Fruit fly (Drosophila melanogaster) whole organism, embryonic: Measurements from ENCODE around the gene CG7227.

Experiments
- Atf-2 ChIP-seq: fragments of 200-800 bp; sonication (Bioruptor generic); optimal IDR thresholded peaks from 2 replicates; lab custom pipeline; 2016; ENCODE audit warnings: missing biosample characterization, missing genetic modification characterization
- B-H2 ChIP-seq: fragments of 200-800 bp; sonication (Bioruptor generic); optimal IDR thresholded peaks from 2 replicates; lab custom pipeline; 2018; ENCODE audit warnings: missing biosample characterization, mild to moderate bottlenecking, missing genetic modification characterization
- Bteb2 ChIP-seq: fragments of 200-800 bp; sonication (Bioruptor generic); optimal IDR thresholded peaks from 2 replicates; lab custom pipeline; 2016; ENCODE audit warnings: missing biosample characterization, missing genetic modification characterization
- CG11456 ChIP-seq: fragments of 200-800 bp; sonication (Bioruptor generic); IDR thresholded peaks from 3 replicates; pipeline ENCODE4 v1.3.6; 2022; ENCODE audit warnings: missing biosample characterization, missing genetic modification characterization
- CG12942 ChIP-seq: fragments of 200-800 bp; sonication (Bioruptor generic); optimal IDR thresholded peaks from 3 replicates; lab custom pipeline; 2016; ENCODE audit warnings: missing biosample characterization, missing genetic modification characterization
- CG13296 ChIP-seq: fragments of 200-800 bp; sonication (Bioruptor generic); optimal IDR thresholded peaks from 3 replicates; lab custom pipeline; 2018; ENCODE audit warnings: missing biosample characterization, mild to moderate bottlenecking, missing genetic modification characterization
- CG14860 ChIP-seq: fragments of 200-800 bp; sonication (Bioruptor generic); IDR thresholded peaks from 3 replicates; pipeline ENCODE4 v1.3.6; 2022; ENCODE audit warnings: missing biosample characterization, missing genetic modification characterization; ENCODE audit not compliant: partially characterized antibody
- CG16863 ChIP-seq: fragments of 200-800 bp; sonication (Bioruptor generic); optimal IDR thresholded peaks from 3 replicates; lab custom pipeline; 2016; ENCODE audit warnings: missing biosample characterization, missing genetic modification characterization
- CG1792 ChIP-seq: fragments of 200-800 bp; sonication (Bioruptor generic); optimal IDR thresholded peaks from 2 replicates; lab custom pipeline; 2016; ENCODE audit warnings: missing biosample characterization, missing genetic modification characterization
- CG2129 ChIP-seq: fragments of 200-800 bp; sonication (Bioruptor generic); IDR thresholded peaks from 2 replicates; pipeline ENCODE4 v1.3.6; 2022; ENCODE audit warnings: missing biosample characterization, missing genetic modification characterization; ENCODE audit not compliant: partially characterized antibody
- CG31441 ChIP-seq: fragments of 200-800 bp; sonication (Bioruptor generic); IDR thresholded peaks from 2 replicates; pipeline ENCODE4 v1.3.6; 2022; ENCODE audit warnings: missing biosample characterization, missing genetic modification characterization
- CG3726 ChIP-seq: fragments of 200-800 bp; sonication (Bioruptor generic); IDR thresholded peaks from 3 replicates; pipeline ENCODE4, ENCODE4 v1.3.6; 2022; ENCODE audit warnings: missing biosample characterization, missing genetic modification characterization
- CG3995 ChIP-seq: fragments of 200-800 bp; sonication (Bioruptor generic); optimal IDR thresholded peaks from 3 replicates; lab custom pipeline; 2016; ENCODE audit warnings: missing biosample characterization, missing genetic modification characterization
- CG4404 ChIP-seq: fragments of 200-800 bp; sonication (Bioruptor generic); IDR thresholded peaks from 2 replicates; pipeline ENCODE4 v1.3.6; 2022; ENCODE audit warnings: missing biosample characterization, missing genetic modification characterization
- CG4424 ChIP-seq: fragments of 200-800 bp; sonication (Bioruptor generic); optimal IDR thresholded peaks from 3 replicates; lab custom pipeline; 2016; ENCODE audit warnings: missing biosample characterization, missing genetic modification characterization
- CG4617 ChIP-seq: fragments of 200-800 bp; sonication (Bioruptor generic); optimal IDR thresholded peaks from 3 replicates; lab custom pipeline; 2016; ENCODE audit warnings: missing biosample characterization, missing genetic modification characterization, borderline replicate concordance
- CG6254 ChIP-seq: fragments of 200-800 bp; sonication (Bioruptor generic); optimal IDR thresholded peaks from 3 replicates; lab custom pipeline; 2017; ENCODE audit warnings: mild to moderate bottlenecking, missing biosample characterization, missing genetic modification reagents, missing genetic modification characterization
- CG9817 ChIP-seq: fragments of 200-800 bp; sonication (Bioruptor generic); optimal IDR thresholded peaks from 2 replicates; lab custom pipeline; 2018; ENCODE audit warnings: missing biosample characterization, mild to moderate bottlenecking, missing genetic modification characterization, moderate library complexity
- E2f1 ChIP-seq: fragments of 200-800 bp; sonication (Bioruptor generic); IDR thresholded peaks from 2 replicates; pipeline ENCODE4 v1.3.6; 2022; ENCODE audit warnings: missing biosample characterization, missing genetic modification characterization
- Elba2 ChIP-seq: fragments of 200-800 bp; sonication (Bioruptor generic); optimal IDR thresholded peaks from 3 replicates; lab custom pipeline; 2016; ENCODE audit warnings: missing biosample characterization, missing genetic modification characterization
- Hmx ChIP-seq: fragments of 200-800 bp; sonication (Bioruptor generic); optimal IDR thresholded peaks from 2 replicates; lab custom pipeline; 2016; ENCODE audit warnings: missing biosample characterization, missing genetic modification characterization
- NFAT ChIP-seq: fragments of 200-800 bp; sonication (Bioruptor generic); IDR thresholded peaks from 2 replicates; pipeline ENCODE4 v1.3.6; 2022; ENCODE audit warnings: missing biosample characterization, missing genetic modification characterization
- Nf-YB ChIP-seq: fragments of 200-800 bp; sonication (Bioruptor generic); optimal IDR thresholded peaks from 3 replicates; lab custom pipeline; 2019; ENCODE audit warnings: missing biosample characterization, mild to moderate bottlenecking, missing genetic modification characterization, moderate library complexity
- Ssrp ChIP-seq: fragments of 200-800 bp; sonication (Bioruptor generic); optimal IDR thresholded peaks from 2 replicates; lab custom pipeline; 2018; ENCODE audit warnings: missing biosample characterization, mild to moderate bottlenecking, missing genetic modification characterization, moderate library complexity
- Xrp1 ChIP-seq: fragments of 200-800 bp; sonication (Bioruptor generic); IDR thresholded peaks from 2 replicates; pipeline ENCODE4 v1.3.6; 2022; ENCODE audit warnings: missing biosample characterization, missing genetic modification characterization
- br ChIP-seq: fragments of >200 bp; optimal IDR thresholded peaks from 2 replicates; lab custom pipeline; 2017
- bsh ChIP-seq, 2 experiments: fragments of 200-800 bp; sonication (Bioruptor generic); optimal IDR thresholded peaks; 2 replicates each; lab custom pipeline; 2017 to 2018; ENCODE audit warnings: mild to moderate bottlenecking in 2 of 2, missing biosample characterization in 2 of 2, missing genetic modification characterization in 2 of 2, moderate library complexity in 1 of 2
- cad ChIP-seq: fragments of >200 bp; optimal IDR thresholded peaks from 2 replicates; lab custom pipeline; 2017; ENCODE audit warnings: missing biosample characterization, missing genetic modification characterization
- crp ChIP-seq, 2 experiments: fragments of 200-800 bp; sonication (Bioruptor generic); optimal IDR thresholded peaks; 2 replicates in 1 of 2; 3 replicates in 1 of 2; lab custom pipeline; 2017; ENCODE audit warnings: missing biosample characterization in 2 of 2, missing genetic modification characterization in 2 of 2, mild to moderate bottlenecking in 1 of 2, moderate library complexity in 1 of 2
- dmrt99B ChIP-seq: fragments of 200-800 bp; sonication (Bioruptor generic); optimal IDR thresholded peaks from 2 replicates; lab custom pipeline; 2018; ENCODE audit warnings: missing biosample characterization, mild to moderate bottlenecking, missing genetic modification characterization, moderate library complexity
- fu2 ChIP-seq: fragments of 200-800 bp; sonication (Bioruptor generic); optimal IDR thresholded peaks from 2 replicates; lab custom pipeline; 2016; ENCODE audit warnings: missing biosample characterization, missing genetic modification characterization
- gcm ChIP-seq: fragments of 200-800 bp; sonication (Bioruptor generic); optimal IDR thresholded peaks from 2 replicates; lab custom pipeline; 2019; ENCODE audit warnings: missing biosample characterization, mild to moderate bottlenecking, missing genetic modification characterization, moderate library complexity
- gem ChIP-seq: fragments of 200-800 bp; sonication (Bioruptor generic); optimal IDR thresholded peaks from 2 replicates; lab custom pipeline; 2019; ENCODE audit warnings: missing biosample characterization, mild to moderate bottlenecking, missing genetic modification characterization, moderate library complexity
- grn ChIP-seq: fragments of 200-800 bp; sonication (Bioruptor generic); optimal IDR thresholded peaks from 3 replicates; lab custom pipeline; 2017; ENCODE audit warnings: missing biosample characterization, missing genetic modification characterization
- hth ChIP-seq: fragments of >200 bp; optimal IDR thresholded peaks from 2 replicates; lab custom pipeline; 2017; ENCODE audit warnings: inconsistent platforms
- inv ChIP-seq: fragments of 200-800 bp; sonication (Bioruptor generic); IDR thresholded peaks from 2 replicates; pipeline ENCODE4 v1.3.6; 2022; ENCODE audit warnings: missing biosample characterization, missing genetic modification characterization; ENCODE audit not compliant: partially characterized antibody
- lbe ChIP-seq: fragments of 200-800 bp; sonication (Bioruptor generic); optimal IDR thresholded peaks from 2 replicates; lab custom pipeline; 2016; ENCODE audit warnings: missing biosample characterization, mild to moderate bottlenecking, missing genetic modification characterization
- nau ChIP-seq: fragments of 200-800 bp; sonication (Bioruptor generic); optimal IDR thresholded peaks from 3 replicates; lab custom pipeline; 2017; ENCODE audit warnings: missing biosample characterization, mild to moderate bottlenecking, missing genetic modification characterization, missing genetic modification reagents
- pfk ChIP-seq: fragments of 200-800 bp; sonication (Bioruptor generic); optimal IDR thresholded peaks from 2 replicates; lab custom pipeline; 2018; ENCODE audit warnings: missing biosample characterization, mild to moderate bottlenecking, missing genetic modification characterization, moderate library complexity
- pzg ChIP-seq: fragments of 200-800 bp; sonication (Bioruptor generic); optimal IDR thresholded peaks from 3 replicates; lab custom pipeline; 2018; ENCODE audit warnings: missing biosample characterization, mild to moderate bottlenecking, missing genetic modification characterization, moderate library complexity
- rib ChIP-seq: fragments of 200-800 bp; sonication (Bioruptor generic); IDR thresholded peaks from 2 replicates; pipeline ENCODE4 v1.3.6; 2022; ENCODE audit warnings: missing biosample characterization, missing genetic modification characterization
- ro ChIP-seq: fragments of 200-800 bp; sonication (Bioruptor generic); IDR thresholded peaks from 2 replicates; pipeline ENCODE4 v1.3.6; 2022; ENCODE audit warnings: missing biosample characterization, missing genetic modification characterization
- schlank ChIP-seq: fragments of 200-800 bp; sonication (Bioruptor generic); optimal IDR thresholded peaks from 2 replicates; lab custom pipeline; 2018; ENCODE audit warnings: missing biosample characterization, mild to moderate bottlenecking, missing genetic modification characterization
- seq ChIP-seq: fragments of 200-800 bp; sonication (Bioruptor generic); IDR thresholded peaks from 2 replicates; pipeline ENCODE4 v1.3.6; 2022; ENCODE audit warnings: missing biosample characterization, missing genetic modification characterization
- toy ChIP-seq: fragments of 200-800 bp; sonication (Bioruptor generic); IDR thresholded peaks from 2 replicates; pipeline ENCODE4 v1.3.6; 2022; ENCODE audit warnings: missing biosample characterization, missing genetic modification characterization
- unpg ChIP-seq: fragments of 200-800 bp; sonication (Bioruptor generic); optimal IDR thresholded peaks from 3 replicates; lab custom pipeline; 2018; ENCODE audit warnings: missing biosample characterization, mild to moderate bottlenecking, missing genetic modification characterization, moderate library complexity
- usp ChIP-seq: fragments of >200 bp; optimal IDR thresholded peaks from 2 replicates; lab custom pipeline; 2017; ENCODE audit warnings: missing biosample characterization, missing genetic modification characterization
- vnd ChIP-seq: fragments of 200-800 bp; sonication (Bioruptor generic); IDR thresholded peaks from 3 replicates; pipeline ENCODE4 v1.3.6; 2022; ENCODE audit warnings: missing biosample characterization, missing genetic modification characterization; ENCODE audit not compliant: partially characterized antibody
- vvl ChIP-seq: fragments of 200-800 bp; sonication (Bioruptor generic); IDR thresholded peaks from 2 replicates; pipeline ENCODE4 v1.3.6; 2022; ENCODE audit warnings: missing biosample characterization, missing genetic modification characterization

Gene CG7227

dm6 chr2L:7960581-7961530, 37.1 kb downstream of the CG7227 start (continued):
- TF ChIP-seq usp (no peak), Nf-YB (peak; percentile 36), unpg (GFP tag; lab: Kevin White, UChicago) (peak; percentile 11), nau (GFP tag; lab: Kevin White, UChicago) (peak; percentile 42), CG4404 (GFP tag; lab: Robert Waterston, UW) (no peak), CG4617 (GFP tag; lab: Kevin White, UChicago) (no peak), bsh (GFP tag; optimal IDR thresholded peaks at IDR 0.05; lab: Kevin White, UChicago) (peak; percentile 6 to 64), cad (GFP tag; lab: Kevin White, UChicago) (no peak), fu2 (GFP tag; lab: Kevin White, UChicago) (no peak), CG3726 (GFP tag; lab: Robert Waterston, UW) (no peak; the same call in 2 of the 3 replicates), hth (lab: Kevin White, UChicago) (no peak), lbe (GFP tag; lab: Kevin White, UChicago) (peak; percentile 46), vnd (GFP tag; lab: Robert Waterston, UW) (no peak), CG6254 (peak; percentile 9), br (lab: Kevin White, UChicago) (no peak), Bteb2 (no peak), inv (GFP tag; lab: Robert Waterston, UW) (no peak), CG2129 (GFP tag; lab: Robert Waterston, UW) (no peak), Ssrp (no peak), CG11456 (peak; percentile 53; the same call in 1 of the 3 replicates), CG13296 (GFP tag; lab: Kevin White, UChicago) (peak; percentile 68), toy (GFP tag; lab: Robert Waterston, UW) (no peak), seq (GFP tag; lab: Robert Waterston, UW) (no peak), gem (tag; lab: Kevin White, UChicago) (peak; percentile 49), CG31441 (GFP tag; lab: Robert Waterston, UW) (no peak; the same call in 1 of the 2 replicates), Xrp1 (GFP tag; lab: Robert Waterston, UW) (peak; percentile 41), Elba2 (GFP tag; lab: Kevin White, UChicago) (no peak), pzg (GFP tag; lab: Kevin White, UChicago) (no peak), E2f1 (peak; percentile 37; the same call in 1 of the 2 replicates), schlank (tag; lab: Kevin White, UChicago) (peak; percentile 5), CG16863 (GFP tag; lab: Kevin White, UChicago) (no peak), CG12942 (GFP tag; lab: Kevin White, UChicago) (no peak), CG4424 (GFP tag; lab: Kevin White, UChicago) (no peak), crp (GFP tag; optimal IDR thresholded peaks at IDR 0.05; lab: Kevin White, UChicago) (no peak), vvl (GFP tag; lab: Robert Waterston, UW) (peak; percentile 27), dmrt99B (tag; lab: Kevin White, UChicago) (peak; percentile 14), CG1792 (GFP tag; lab: Kevin White, UChicago) (no peak), gcm (GFP tag; lab: Kevin White, UChicago) (no peak), CG14860 (GFP tag; lab: Robert Waterston, UW) (no peak), NFAT (GFP tag; lab: Robert Waterston, UW) (peak; percentile 63), rib (GFP tag; lab: Robert Waterston, UW) (0 out of 2 replicates have a peak, but pooled peaks have one; percentile 11), CG9817 (tag; lab: Kevin White, UChicago) (no peak), ro (GFP tag; lab: Robert Waterston, UW) (no peak), Atf-2 (GFP tag; lab: Kevin White, UChicago) (no peak), CG3995 (GFP tag; lab: Kevin White, UChicago) (no peak), grn (GFP tag; lab: Kevin White, UChicago) (peak; percentile 6), pfk (no peak), Hmx (no peak), B-H2 (GFP tag; lab: Kevin White, UChicago) (peak; percentile 7)
